Worm (Caenorhabditis elegans): ENCODE results near the gene C25A6.1.

ce11 chrV:5447057-5447456 is 38.7 kb downstream of the C25A6.1 start:
- TF ChIP-seq aly-2 (tag; optimal IDR thresholded peaks at IDR 0.05) (no peak), unc-39 (tag; optimal IDR thresholded peaks at IDR 0.05) (no peak), lin-13 (GFP tag; optimal IDR thresholded peaks at IDR 0.05) (no peak), nhr-11 (tag; optimal IDR thresholded peaks at IDR 0.05) (no peak), ces-1 (GFP tag; optimal IDR thresholded peaks at IDR 0.05) (no peak), zfp-3 (GFP tag; conservative IDR thresholded peaks at IDR 0.05) (no peak), nhr-77 (tag; optimal IDR thresholded peaks at IDR 0.05) (no peak), unc-130 (GFP tag; optimal IDR thresholded peaks at IDR 0.05) (no peak), Y75B8A.6 (GFP tag; IDR thresholded peaks at IDR 0.05) (no peak), nhr-28 (tag; optimal IDR thresholded peaks at IDR 0.05) (no peak)

Data from whole organism, L4 larva.